Fruit fly (Drosophila melanogaster): ENCODE results near the gene Df31.

Df31 gene

dm6 chr2L:21629814-21630562 lies at the start of gene Df31:
Gene Df31 (minus strand): TSS chr2L:21629932.
- no peak for TF ChIP-seq CG8478 (optimal IDR thresholded peaks at IDR 0.05)
- TF ChIP-seq EcR (GFP tag; optimal IDR thresholded peaks at IDR 0.05): no peak
- no peak for TF ChIP-seq psq (optimal IDR thresholded peaks at IDR 0.05)
- TF ChIP-seq pan (optimal IDR thresholded peaks at IDR 0.05): no peak
- no peak for TF ChIP-seq Dll (optimal IDR thresholded peaks at IDR 0.05)
- TF ChIP-seq usp (GFP tag; optimal IDR thresholded peaks at IDR 0.05): no peak

dm6 chr2L:21677480-21677930 lies 47.8 kb upstream of the Df31 start, which contains the start of gene CG2225:
Gene CG2225 (minus strand): TSS chr2L:21677530.
- TF ChIP-seq EcR (GFP tag; optimal IDR thresholded peaks at IDR 0.05): no peak
- no peak for TF ChIP-seq pan (optimal IDR thresholded peaks at IDR 0.05)
- no peak for TF ChIP-seq psq (optimal IDR thresholded peaks at IDR 0.05)
- TF ChIP-seq CG8478 (optimal IDR thresholded peaks at IDR 0.05): no peak
- TF ChIP-seq usp (GFP tag; optimal IDR thresholded peaks at IDR 0.05): no peak
- TF ChIP-seq Dll (optimal IDR thresholded peaks at IDR 0.05): no peak

dm6 chr2L:21676556-21676955 lies 46.8 kb upstream of the Df31 start:
- TF ChIP-seq usp (GFP tag; optimal IDR thresholded peaks at IDR 0.05): no peak
- TF ChIP-seq psq (optimal IDR thresholded peaks at IDR 0.05): no peak
- no peak for TF ChIP-seq EcR (GFP tag; optimal IDR thresholded peaks at IDR 0.05)
- no peak for TF ChIP-seq pan (optimal IDR thresholded peaks at IDR 0.05)
- TF ChIP-seq CG8478 (optimal IDR thresholded peaks at IDR 0.05): no peak
- TF ChIP-seq Dll (optimal IDR thresholded peaks at IDR 0.05): no peak

- TF ChIP-seq CG8478 (optimal IDR thresholded peaks at IDR 0.05): no peak
- no peak for TF ChIP-seq pan (optimal IDR thresholded peaks at IDR 0.05)
- no peak for TF ChIP-seq Dll (optimal IDR thresholded peaks at IDR 0.05)
- no peak for TF ChIP-seq EcR (GFP tag; optimal IDR thresholded peaks at IDR 0.05)
- no peak for TF ChIP-seq psq (optimal IDR thresholded peaks at IDR 0.05)
- no peak for TF ChIP-seq usp (GFP tag; optimal IDR thresholded peaks at IDR 0.05)
These were observed 28.8 kb upstream of the Df31 start, which contains the start of gene Cul2 for dm6 chr2L:21658529-21659009. Gene Cul2 (plus strand): TSS chr2L:21658735.

dm6 chr2L:21657426-21657825 lies 27.7 kb upstream of the Df31 start:
- no peak for TF ChIP-seq Dll (optimal IDR thresholded peaks at IDR 0.05)
- no peak for TF ChIP-seq pan (optimal IDR thresholded peaks at IDR 0.05)
- no peak for TF ChIP-seq usp (GFP tag; optimal IDR thresholded peaks at IDR 0.05)
- TF ChIP-seq CG8478 (optimal IDR thresholded peaks at IDR 0.05): no peak
- no peak for TF ChIP-seq psq (optimal IDR thresholded peaks at IDR 0.05)
- TF ChIP-seq EcR (GFP tag; optimal IDR thresholded peaks at IDR 0.05): no peak

dm6 chr2L:21648769-21649168 lies 19.0 kb upstream of the Df31 start:
- TF ChIP-seq pan (optimal IDR thresholded peaks at IDR 0.05) (no peak), usp (GFP tag; optimal IDR thresholded peaks at IDR 0.05) (no peak), EcR (GFP tag; optimal IDR thresholded peaks at IDR 0.05) (no peak), CG8478 (optimal IDR thresholded peaks at IDR 0.05) (no peak), psq (optimal IDR thresholded peaks at IDR 0.05) (no peak), Dll (optimal IDR thresholded peaks at IDR 0.05) (no peak)

dm6 chr2L:21632909-21633308 lies 3.2 kb upstream of the Df31 start:
- no peak for TF ChIP-seq psq (optimal IDR thresholded peaks at IDR 0.05)
- TF ChIP-seq CG8478 (optimal IDR thresholded peaks at IDR 0.05): no peak
- no peak for TF ChIP-seq pan (optimal IDR thresholded peaks at IDR 0.05)
- no peak for TF ChIP-seq Dll (optimal IDR thresholded peaks at IDR 0.05)
- TF ChIP-seq usp (GFP tag; optimal IDR thresholded peaks at IDR 0.05): no peak
- no peak for TF ChIP-seq EcR (GFP tag; optimal IDR thresholded peaks at IDR 0.05)

- TF ChIP-seq pan (optimal IDR thresholded peaks at IDR 0.05): no peak
- TF ChIP-seq CG8478 (optimal IDR thresholded peaks at IDR 0.05): no peak
- no peak for TF ChIP-seq EcR (GFP tag; optimal IDR thresholded peaks at IDR 0.05)
- TF ChIP-seq Dll (optimal IDR thresholded peaks at IDR 0.05): no peak
- TF ChIP-seq psq (optimal IDR thresholded peaks at IDR 0.05): no peak
- no peak for TF ChIP-seq usp (GFP tag; optimal IDR thresholded peaks at IDR 0.05)
These were observed 2.4 kb upstream of the Df31 start, which contains the start of gene Ac3 for dm6 chr2L:21632032-21632587. Gene Ac3 (plus strand): TSS chr2L:21632587.

- TF ChIP-seq pan (optimal IDR thresholded peaks at IDR 0.05) (no peak), EcR (GFP tag; optimal IDR thresholded peaks at IDR 0.05) (no peak), psq (optimal IDR thresholded peaks at IDR 0.05) (no peak), CG8478 (optimal IDR thresholded peaks at IDR 0.05) (no peak), Dll (optimal IDR thresholded peaks at IDR 0.05) (no peak), usp (GFP tag; optimal IDR thresholded peaks at IDR 0.05) (no peak)
These were observed 758 bp upstream of the Df31 start for dm6 chr2L:21630563-21630817.

- TF ChIP-seq CG8478 (optimal IDR thresholded peaks at IDR 0.05) (peak; percentile 87), usp (GFP tag; optimal IDR thresholded peaks at IDR 0.05) (no peak)
These were observed 451 bp downstream of the Df31 start for dm6 chr2L:21629149-21629813.

- TF ChIP-seq CG8478 (optimal IDR thresholded peaks at IDR 0.05) (no peak), EcR (GFP tag; optimal IDR thresholded peaks at IDR 0.05) (peak in 1 of 2 experiments; percentile 34)
These were observed 1.2 kb downstream of the Df31 start for dm6 chr2L:21628533-21628932.

- TF ChIP-seq usp (GFP tag; optimal IDR thresholded peaks at IDR 0.05): no peak
- no peak for TF ChIP-seq psq (optimal IDR thresholded peaks at IDR 0.05)
- TF ChIP-seq EcR (GFP tag; optimal IDR thresholded peaks at IDR 0.05): no peak
- TF ChIP-seq pan (optimal IDR thresholded peaks at IDR 0.05): no peak
These were observed 1.8 kb downstream of the Df31 start for dm6 chr2L:21627957-21628356.
